Worm (Caenorhabditis elegans) whole organism, L4 larva: ENCODE data around the gene cyp-23A1.
A peak's percentile ranks its signal among the peaks of the same experiment; 100 is the strongest.

ENCODE experiments used
- D1046.2 ChIP-seq: fragments of 200-800 bp; sonication (Bioruptor generic); IDR thresholded peaks from 2 replicates; pipeline ENCODE4 v1.3.6; 2022; ENCODE audit warnings: missing genetic modification characterization, missing compliant biosample characterization
- F37D6.2 ChIP-seq: sonication (generic microtip); optimal IDR thresholded peaks from 2 replicates; lab custom pipeline; 2016; ENCODE audit warnings: mild to moderate bottlenecking, missing genetic modification characterization, missing compliant biosample characterization
- F49E8.2 ChIP-seq: sonication (generic microtip); optimal IDR thresholded peaks from 2 replicates; lab custom pipeline; 2016; ENCODE audit warnings: missing compliant biosample characterization, mild to moderate bottlenecking, missing genetic modification characterization, borderline replicate concordance
- R02D3.7 ChIP-seq: fragments of 150-350 bp; sonication (generic microtip); optimal IDR thresholded peaks from 3 replicates; lab custom pipeline; 2014; ENCODE audit warnings: missing biosample characterization, missing genetic modification characterization
- T20F7.1 ChIP-seq: fragments of 200-800 bp; sonication (Bioruptor generic); optimal IDR thresholded peaks from 2 replicates; lab custom pipeline; 2018; ENCODE audit warnings: mild to moderate bottlenecking, missing genetic modification characterization, missing compliant biosample characterization
- T26A8.4 ChIP-seq: fragments of 200-800 bp; sonication (Bioruptor generic); IDR thresholded peaks from 2 replicates; pipeline ENCODE4 v1.3.6; 2022; ENCODE audit warnings: missing genetic modification characterization, missing compliant biosample characterization
- Y48G9A.11 ChIP-seq: fragments of 200-800 bp; sonication (Bioruptor generic); IDR thresholded peaks from 2 replicates; pipeline ENCODE4 v1.3.6; 2022; ENCODE audit warnings: missing genetic modification reagents, missing genetic modification characterization, missing compliant biosample characterization
- Y75B8A.6 ChIP-seq: fragments of 200-800 bp; sonication (Bioruptor generic); IDR thresholded peaks from 2 replicates; pipeline ENCODE4 v1.3.6; 2022; ENCODE audit warnings: missing genetic modification reagents, missing genetic modification characterization, missing compliant biosample characterization
- ZK337.2 ChIP-seq: fragments of 200-800 bp; sonication (Bioruptor generic); IDR thresholded peaks from 2 replicates; pipeline ENCODE4 v1.3.6; 2022; ENCODE audit warnings: missing genetic modification reagents, missing genetic modification characterization, missing compliant biosample characterization
- ZK546.5 ChIP-seq, 2 experiments: sonication (generic microtip); optimal IDR thresholded peaks; 2 replicates each; lab custom pipeline; 2017; ENCODE audit warnings: missing biosample characterization in 2 of 2, missing genetic modification characterization in 2 of 2
- attf-4 ChIP-seq: sonication (generic microtip); optimal IDR thresholded peaks from 3 replicates; lab custom pipeline; 2017; ENCODE audit warnings: missing biosample characterization, missing genetic modification characterization
- ceh-20 ChIP-seq: fragments of 200-800 bp; sonication (Bioruptor generic); IDR thresholded peaks from 2 replicates; pipeline ENCODE4 v1.3.6; 2022; ENCODE audit warnings: missing genetic modification reagents, missing genetic modification characterization, missing compliant biosample characterization
- ceh-28 ChIP-seq: fragments of 150-350 bp; optimal IDR thresholded peaks from 2 replicates; lab custom pipeline; 2014; ENCODE audit warnings: missing biosample characterization, missing genetic modification reagents, missing genetic modification characterization
- ceh-32 ChIP-seq: sonication (generic microtip); optimal IDR thresholded peaks from 2 replicates; lab custom pipeline; 2016; ENCODE audit warnings: mild to moderate bottlenecking, missing genetic modification characterization, missing compliant biosample characterization; ENCODE audit not compliant: poor library complexity
- ceh-82 ChIP-seq: sonication (generic microtip); optimal IDR thresholded peaks from 2 replicates; lab custom pipeline; 2017; ENCODE audit warnings: missing biosample characterization, missing genetic modification characterization
- ces-1 ChIP-seq: fragments of 150-350 bp; sonication (generic microtip); optimal IDR thresholded peaks from 4 replicates; lab custom pipeline; 2014; ENCODE audit warnings: missing biosample characterization, missing genetic modification reagents, missing genetic modification characterization
- cey-2 ChIP-seq: sonication (generic microtip); optimal IDR thresholded peaks from 3 replicates; lab custom pipeline; 2017; ENCODE audit warnings: missing genetic modification characterization, mild to moderate bottlenecking, missing compliant biosample characterization, antibody characterized with exemption, borderline replicate concordance; ENCODE audit not compliant: insufficient read depth
- ctbp-1 ChIP-seq: fragments of 200-800 bp; sonication (Bioruptor generic); IDR thresholded peaks from 2 replicates; pipeline ENCODE4 v1.3.6; 2022; ENCODE audit warnings: missing genetic modification reagents, missing genetic modification characterization, missing compliant biosample characterization
- daf-12 ChIP-seq: fragments of 150-350 bp; optimal IDR thresholded peaks from 2 replicates; lab custom pipeline; 2014; ENCODE audit warnings: missing biosample characterization, missing genetic modification reagents, missing genetic modification characterization
- daf-16 ChIP-seq, 3 experiments: sonication (generic microtip); optimal IDR thresholded peaks; 2 replicates each; lab custom pipeline; 2016 to 2017; ENCODE audit warnings: missing genetic modification characterization in 3 of 3, missing genetic modification reagents in 3 of 3, mild to moderate bottlenecking in 2 of 3, missing compliant biosample characterization in 2 of 3, missing biosample characterization in 1 of 3, moderate library complexity in 1 of 3
- daf-19 ChIP-seq: fragments of 200-800 bp; sonication (Bioruptor generic); conservative IDR thresholded peaks from 2 replicates; pipeline ENCODE4 v1.3.6; 2022; ENCODE audit warnings: missing genetic modification characterization, missing compliant biosample characterization
- dmd-6 ChIP-seq: fragments of 200-800 bp; sonication (Bioruptor generic); IDR thresholded peaks from 2 replicates; pipeline ENCODE4 v1.3.6; 2022; ENCODE audit warnings: missing genetic modification reagents, missing genetic modification characterization, missing compliant biosample characterization
- dmd-8 ChIP-seq: fragments of 200-800 bp; sonication (Bioruptor generic); IDR thresholded peaks from 2 replicates; pipeline ENCODE4 v1.3.6; 2022; ENCODE audit warnings: missing genetic modification characterization, missing compliant biosample characterization
- dpl-1 ChIP-seq: fragments of 150-350 bp; optimal IDR thresholded peaks from 2 replicates; lab custom pipeline; 2014; ENCODE audit warnings: missing biosample characterization, missing genetic modification reagents, missing genetic modification characterization
- egl-27 ChIP-seq: sonication (generic microtip); optimal IDR thresholded peaks from 3 replicates; lab custom pipeline; 2017; ENCODE audit warnings: missing biosample characterization, missing genetic modification reagents, missing genetic modification characterization
- egl-43 ChIP-seq: fragments of 200-800 bp; sonication (Bioruptor generic); IDR thresholded peaks from 2 replicates; pipeline ENCODE4 v1.3.6; 2022; ENCODE audit warnings: missing genetic modification reagents, missing genetic modification characterization, missing compliant biosample characterization
- gei-8 ChIP-seq: fragments of 200-800 bp; sonication (Bioruptor generic); optimal IDR thresholded peaks from 2 replicates; lab custom pipeline; 2018; ENCODE audit warnings: mild to moderate bottlenecking, missing genetic modification characterization, missing compliant biosample characterization
- hlh-30 ChIP-seq: sonication (generic microtip); optimal IDR thresholded peaks from 2 replicates; lab custom pipeline; 2017; ENCODE audit warnings: antibody characterized with exemption, mild to moderate bottlenecking, missing genetic modification characterization, missing compliant biosample characterization; ENCODE audit not compliant: insufficient read depth
- hmg-1.1 ChIP-seq: fragments of 200-800 bp; sonication (Bioruptor generic); IDR thresholded peaks from 2 replicates; pipeline ENCODE4 v1.3.6; 2022; ENCODE audit warnings: missing genetic modification reagents, missing genetic modification characterization, missing compliant biosample characterization
- jun-1 ChIP-seq: fragments of 150-350 bp; optimal IDR thresholded peaks from 2 replicates; lab custom pipeline; 2014; ENCODE audit warnings: missing biosample characterization, missing genetic modification reagents, missing genetic modification characterization
- lin-29 ChIP-seq: fragments of 200-800 bp; sonication (Bioruptor generic); IDR thresholded peaks from 2 replicates; pipeline ENCODE4 v1.3.6; 2022; ENCODE audit warnings: missing genetic modification reagents, missing genetic modification characterization, missing compliant biosample characterization
- lir-3 ChIP-seq: sonication (generic microtip); optimal IDR thresholded peaks from 2 replicates; lab custom pipeline; 2016; ENCODE audit warnings: mild to moderate bottlenecking, missing genetic modification characterization, missing compliant biosample characterization
- lsy-2 ChIP-seq, 2 experiments: fragments of 150-350 bp in 1 of 2; sonication (generic microtip) in 1 of 2; optimal IDR thresholded peaks; 2 replicates each; lab custom pipeline; 2014 to 2017; ENCODE audit warnings: missing biosample characterization in 2 of 2, missing genetic modification characterization in 2 of 2
- mes-2 ChIP-seq: sonication (generic microtip); optimal IDR thresholded peaks from 2 replicates; lab custom pipeline; 2016; ENCODE audit warnings: missing genotype, mild to moderate bottlenecking, missing genetic modification characterization, missing compliant biosample characterization; ENCODE audit not compliant: poor library complexity, severe bottlenecking
- mxl-3 ChIP-seq: fragments of 200-800 bp; sonication (Bioruptor generic); optimal IDR thresholded peaks from 2 replicates; lab custom pipeline; 2018; ENCODE audit warnings: mild to moderate bottlenecking, missing genetic modification characterization, missing compliant biosample characterization
- nhr-10 ChIP-seq: fragments of 150-350 bp; optimal IDR thresholded peaks from 2 replicates; lab custom pipeline; 2014; ENCODE audit warnings: missing biosample characterization, missing genetic modification characterization
- nhr-25 ChIP-seq: sonication (generic microtip); optimal IDR thresholded peaks from 2 replicates; lab custom pipeline; 2017; ENCODE audit warnings: missing genetic modification characterization, mild to moderate bottlenecking, missing compliant biosample characterization, antibody characterized with exemption, moderate library complexity, borderline replicate concordance; ENCODE audit not compliant: insufficient read depth
- nhr-28 ChIP-seq: fragments of 150-350 bp; optimal IDR thresholded peaks from 2 replicates; lab custom pipeline; 2014; ENCODE audit warnings: missing biosample characterization, missing genetic modification characterization
- nhr-6 ChIP-seq: fragments of 150-350 bp; optimal IDR thresholded peaks from 2 replicates; lab custom pipeline; 2014; ENCODE audit warnings: missing biosample characterization, missing genetic modification characterization
- nhr-76 ChIP-seq: fragments of 150-350 bp; optimal IDR thresholded peaks from 2 replicates; lab custom pipeline; 2014; ENCODE audit warnings: missing biosample characterization, missing genetic modification characterization
- php-3 ChIP-seq: fragments of 200-800 bp; sonication (Bioruptor generic); IDR thresholded peaks from 2 replicates; pipeline ENCODE4 v1.3.6; 2022; ENCODE audit warnings: missing genetic modification reagents, missing genetic modification characterization, missing compliant biosample characterization
- snpc-1.2 ChIP-seq: fragments of 200-800 bp; sonication (Bioruptor generic); IDR thresholded peaks from 2 replicates; pipeline ENCODE4 v1.3.6; 2022; ENCODE audit warnings: missing genetic modification reagents, missing genetic modification characterization, missing compliant biosample characterization
- spr-3 ChIP-seq: fragments of 200-800 bp; sonication (Bioruptor generic); optimal IDR thresholded peaks from 2 replicates; lab custom pipeline; 2018; ENCODE audit warnings: mild to moderate bottlenecking, missing genetic modification characterization, missing compliant biosample characterization
- tra-1 ChIP-seq: fragments of 200-800 bp; sonication (Bioruptor generic); IDR thresholded peaks from 2 replicates; pipeline ENCODE4 v1.3.6; 2022; ENCODE audit warnings: missing genetic modification reagents, missing genetic modification characterization, missing compliant biosample characterization
- unc-130 ChIP-seq: sonication (generic microtip); optimal IDR thresholded peaks from 2 replicates; lab custom pipeline; 2016; ENCODE audit warnings: missing genetic modification reagents, missing genetic modification characterization, missing compliant biosample characterization
- unc-62 ChIP-seq, 3 experiments: fragments of 150-350 bp in 1 of 3; sonication (generic microtip); optimal IDR thresholded peaks in 2 of 3; peaks in 1 of 3; 1 replicate in 1 of 3; 2 replicates in 2 of 3; lab custom pipeline; 2014 to 2017; ENCODE audit warnings: missing biosample characterization in 3 of 3, missing genetic modification characterization in 3 of 3, missing genetic modification reagents in 3 of 3, missing genotype in 1 of 3
- zfp-2 ChIP-seq: sonication (generic microtip); optimal IDR thresholded peaks from 2 replicates; lab custom pipeline; 2016; ENCODE audit warnings: mild to moderate bottlenecking, missing genetic modification characterization, missing compliant biosample characterization
- zip-11 ChIP-seq: fragments of 200-800 bp; sonication (Bioruptor generic); IDR thresholded peaks from 2 replicates; pipeline ENCODE4 v1.3.6; 2022; ENCODE audit warnings: missing genetic modification characterization, missing compliant biosample characterization
- zip-2 ChIP-seq: fragments of 150-350 bp; optimal IDR thresholded peaks from 2 replicates; lab custom pipeline; 2014; ENCODE audit warnings: missing biosample characterization, missing genetic modification characterization

The cyp-23A1 gene

ce11 chrII:4494532-4494931 is 17.5 kb upstream of the cyp-23A1 start (continued):
- TF ChIP-seq snpc-1.2 (GFP tag; lab: Robert Waterston, UW), result no peak
- no peak for TF ChIP-seq zfp-2 (tag; lab: Kevin White, UChicago)
- no peak for TF ChIP-seq ceh-32 (tag; lab: Kevin White, UChicago)
- TF ChIP-seq T20F7.1 (GFP tag; lab: Kevin White, UChicago), result no peak
- no peak for TF ChIP-seq zip-2 (tag; lab: Kevin White, UChicago)
- TF ChIP-seq nhr-6 (tag; lab: Kevin White, UChicago), result no peak
- no peak for TF ChIP-seq lin-29 (GFP tag; lab: Robert Waterston, UW)
- TF ChIP-seq mes-2 (tag; lab: Kevin White, UChicago), result no peak
- no peak for TF ChIP-seq zip-11 (GFP tag; lab: Robert Waterston, UW)
- no peak for TF ChIP-seq F37D6.2 (tag; lab: Kevin White, UChicago)
- TF ChIP-seq nhr-76, result no peak
- TF ChIP-seq lir-3 (tag; lab: Kevin White, UChicago), result no peak
- TF ChIP-seq Y48G9A.11 (GFP tag; lab: Robert Waterston, UW), result no peak
- TF ChIP-seq F49E8.2 (tag; lab: Kevin White, UChicago), result no peak
- TF ChIP-seq hlh-30 (tag; lab: Kevin White, UChicago), result peak; percentile 15
- peak in 1 of 2 experiments; percentile 49 for TF ChIP-seq daf-16 (GFP tag; optimal IDR thresholded peaks at IDR 0.05; lab: Kevin White, UChicago)
- TF ChIP-seq daf-16 (tag; optimal IDR thresholded peaks at IDR 0.05; lab: Kevin White, UChicago), result no peak
- TF ChIP-seq ceh-28 (tag; lab: Kevin White, UChicago), result no peak
- no peak for TF ChIP-seq ZK546.5 (tag; optimal IDR thresholded peaks at IDR 0.05; lab: Kevin White, UChicago)
- no peak for TF ChIP-seq cey-2 (tag; lab: Kevin White, UChicago)
- TF ChIP-seq ceh-82 (tag; lab: Kevin White, UChicago), result no peak
- TF ChIP-seq T26A8.4, result no peak
- TF ChIP-seq mxl-3 (GFP tag; lab: Kevin White, UChicago), result no peak
- TF ChIP-seq unc-130 (GFP tag; lab: Kevin White, UChicago), result no peak
- no peak for TF ChIP-seq egl-43 (GFP tag; lab: Robert Waterston, UW)
- TF ChIP-seq egl-27 (tag; lab: Kevin White, UChicago), result no peak
- TF ChIP-seq R02D3.7, result no peak
- no peak for TF ChIP-seq unc-62 (GFP tag; optimal IDR thresholded peaks at IDR 0.05 in 1 of 2; lab: Kevin White, UChicago)
- TF ChIP-seq unc-62 (tag; optimal IDR thresholded peaks at IDR 0.05; lab: Kevin White, UChicago), result no peak
- TF ChIP-seq jun-1 (tag; lab: Kevin White, UChicago), result no peak
- TF ChIP-seq spr-3 (GFP tag; lab: Kevin White, UChicago), result no peak
- TF ChIP-seq php-3 (GFP tag; lab: Robert Waterston, UW), result no peak
- no peak for TF ChIP-seq ZK337.2
- TF ChIP-seq dpl-1, result no peak
- 0 out of 2 replicates have a peak, but pooled peaks have one; percentile 30 for TF ChIP-seq daf-19 (GFP tag; lab: Robert Waterston, UW)
- TF ChIP-seq Y75B8A.6 (GFP tag; lab: Robert Waterston, UW), result no peak
- no peak for TF ChIP-seq daf-12 (tag; lab: Kevin White, UChicago)
- TF ChIP-seq gei-8 (GFP tag; lab: Kevin White, UChicago), result no peak
- no peak for TF ChIP-seq ces-1 (GFP tag; lab: Kevin White, UChicago)

DNA sequence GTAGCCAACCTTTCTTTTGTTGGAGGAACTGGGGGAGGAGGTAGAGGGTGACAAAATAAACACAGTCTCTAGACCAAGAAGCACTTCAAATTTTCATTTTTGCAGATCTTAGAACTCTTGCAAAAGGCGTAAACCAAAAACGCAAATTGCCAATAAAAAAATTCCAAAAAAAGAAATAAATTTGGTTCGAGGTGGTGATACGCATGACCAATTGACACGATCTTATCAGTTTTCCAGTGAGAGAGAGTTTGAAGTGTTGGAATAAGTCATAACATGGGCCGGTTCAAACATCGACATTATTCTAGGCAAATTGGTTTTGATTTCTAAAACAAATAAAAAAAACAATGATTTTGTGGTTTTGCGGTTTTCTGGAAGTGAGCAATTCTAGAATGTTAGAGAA is 16.2 kb upstream of the cyp-23A1 start:
- no peak for TF ChIP-seq lsy-2 (tag; optimal IDR thresholded peaks at IDR 0.05; lab: Kevin White, UChicago)
- no peak for TF ChIP-seq zfp-2 (tag; lab: Kevin White, UChicago)
- TF ChIP-seq nhr-25 (tag; lab: Kevin White, UChicago), result no peak
- no peak for TF ChIP-seq daf-16 (GFP tag; optimal IDR thresholded peaks at IDR 0.05; lab: Kevin White, UChicago)
- peak; percentile 27 for TF ChIP-seq daf-16 (tag; optimal IDR thresholded peaks at IDR 0.05; lab: Kevin White, UChicago)
- TF ChIP-seq nhr-28 (tag; lab: Kevin White, UChicago), result peak; percentile 53
- TF ChIP-seq ceh-20, result no peak
- TF ChIP-seq ZK546.5 (tag; optimal IDR thresholded peaks at IDR 0.05; lab: Kevin White, UChicago), result no peak
- TF ChIP-seq tra-1 (GFP tag; lab: Robert Waterston, UW), result 0 out of 2 replicates have a peak, but pooled peaks have one; percentile 41
- TF ChIP-seq dmd-6 (GFP tag; lab: Robert Waterston, UW), result peak; percentile 45
- no peak for TF ChIP-seq ceh-28 (tag; lab: Kevin White, UChicago)
- no peak for TF ChIP-seq dmd-8 (GFP tag; lab: Robert Waterston, UW)
- TF ChIP-seq attf-4 (tag; lab: Kevin White, UChicago), result no peak
- no peak for TF ChIP-seq R02D3.7
- no peak for TF ChIP-seq ctbp-1 (GFP tag; lab: Robert Waterston, UW)
- TF ChIP-seq nhr-10 (tag; lab: Kevin White, UChicago), result no peak
- no peak for TF ChIP-seq D1046.2 (GFP tag; lab: Robert Waterston, UW)
- TF ChIP-seq hmg-1.1 (GFP tag; lab: Robert Waterston, UW), result no peak
